Fruit fly (Drosophila melanogaster) whole organism, embryonic: ENCODE results near the gene CG9782.

Experiments
- CG17385 ChIP-seq: fragments of 200-800 bp; sonication (Bioruptor generic); optimal IDR thresholded peaks from 3 replicates; lab custom pipeline; 2018; ENCODE audit warnings: missing biosample characterization, mild to moderate bottlenecking, missing genetic modification characterization
- CG31365 ChIP-seq: fragments of 200-800 bp; sonication (Bioruptor generic); optimal IDR thresholded peaks from 2 replicates; lab custom pipeline; 2018; ENCODE audit warnings: missing biosample characterization, mild to moderate bottlenecking, missing genetic modification characterization
- CG6689 ChIP-seq: fragments of 200-800 bp; sonication (Bioruptor generic); IDR thresholded peaks from 2 replicates; pipeline ENCODE4 v1.3.6; 2022; ENCODE audit warnings: missing biosample characterization, missing genetic modification characterization
- CG8290 ChIP-seq, 3 experiments: fragments of 200-800 bp; sonication (Bioruptor generic); optimal IDR thresholded peaks; 2 replicates each; lab custom pipeline; 2016 to 2019; ENCODE audit warnings: missing biosample characterization in 3 of 3, missing genetic modification characterization in 3 of 3, mild to moderate bottlenecking in 2 of 3, moderate library complexity in 1 of 3
- Dfd ChIP-seq, 2 experiments: fragments of >200 bp; optimal IDR thresholded peaks; 2 replicates each; lab custom pipeline; 2017; ENCODE audit warnings: missing biosample characterization in 2 of 2, missing genetic modification characterization in 2 of 2
- E2f2 ChIP-seq: fragments of 200-800 bp; sonication (Bioruptor generic); IDR thresholded peaks from 2 replicates; pipeline ENCODE4 v1.3.6; 2022; ENCODE audit warnings: missing biosample characterization, missing genetic modification characterization
- ewg ChIP-seq: fragments of 200-800 bp; sonication (Bioruptor generic); optimal IDR thresholded peaks from 3 replicates; lab custom pipeline; 2017; ENCODE audit warnings: mild to moderate bottlenecking, missing biosample characterization, missing genetic modification reagents, missing genetic modification characterization
- fd102C ChIP-seq: fragments of 200-800 bp; sonication (Bioruptor generic); optimal IDR thresholded peaks from 2 replicates; lab custom pipeline; 2018; ENCODE audit warnings: missing biosample characterization, mild to moderate bottlenecking, missing genetic modification characterization, moderate library complexity
- stwl ChIP-seq: fragments of 200-800 bp; sonication (Bioruptor generic); optimal IDR thresholded peaks from 3 replicates; lab custom pipeline; 2018; ENCODE audit warnings: missing biosample characterization, mild to moderate bottlenecking, missing genetic modification characterization, moderate library complexity

CG9782 gene

dm6 chrX:16565377-16565776 is 56.0 kb downstream of the CG9782 start:
- TF ChIP-seq stwl (tag; lab: Kevin White, UChicago): peak; percentile 50
- TF ChIP-seq CG6689 (GFP tag; lab: Robert Waterston, UW): no peak
- peak; percentile 38 for TF ChIP-seq ewg
- TF ChIP-seq CG8290 (GFP tag; optimal IDR thresholded peaks at IDR 0.05; lab: Kevin White, UChicago): peak; percentile 90
- peak in 1 of 2 experiments; percentile 4 for TF ChIP-seq CG8290 (tag; optimal IDR thresholded peaks at IDR 0.05; lab: Kevin White, UChicago)
- peak; percentile 84 for TF ChIP-seq CG31365 (tag; lab: Kevin White, UChicago)
- TF ChIP-seq CG17385: peak; percentile 56
- no peak for TF ChIP-seq E2f2 (GFP tag; lab: Robert Waterston, UW)
- peak in 1 of 2 experiments; percentile 23 for TF ChIP-seq Dfd (GFP tag; optimal IDR thresholded peaks at IDR 0.05; lab: Kevin White, UChicago)
- no peak for TF ChIP-seq fd102C
